Fruit fly (Drosophila melanogaster): Measurements from ENCODE around the gene CG12984.

The CG12984 gene

DNA sequence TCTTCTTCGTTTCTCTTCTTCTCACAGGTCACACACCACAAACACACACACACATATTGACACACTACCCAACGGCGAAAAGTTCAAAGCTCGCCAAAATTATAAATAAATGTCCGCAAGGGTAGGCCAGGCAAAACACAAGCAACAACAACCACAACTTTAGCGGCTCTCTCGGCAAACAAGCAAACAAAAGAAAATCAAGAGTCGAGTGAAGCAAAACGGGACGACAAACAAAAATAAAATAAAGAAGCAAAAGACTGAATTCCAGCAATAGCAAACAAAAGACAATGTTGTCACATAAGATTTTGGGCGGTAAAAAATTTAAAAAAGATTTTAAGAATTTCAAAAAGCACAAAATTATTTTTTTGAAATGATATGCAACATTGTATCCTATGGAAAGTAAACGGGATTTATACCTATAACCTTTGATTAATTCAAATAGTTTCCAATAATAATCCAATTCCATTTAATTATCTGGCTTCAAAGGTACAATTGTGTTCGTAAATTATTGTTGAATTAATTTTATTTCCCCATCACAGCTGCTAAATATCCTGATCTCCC, 16.9 kb downstream of the CG12984 start:
- TF ChIP-seq noc (tag; optimal IDR thresholded peaks at IDR 0.05), result no peak

DNA sequence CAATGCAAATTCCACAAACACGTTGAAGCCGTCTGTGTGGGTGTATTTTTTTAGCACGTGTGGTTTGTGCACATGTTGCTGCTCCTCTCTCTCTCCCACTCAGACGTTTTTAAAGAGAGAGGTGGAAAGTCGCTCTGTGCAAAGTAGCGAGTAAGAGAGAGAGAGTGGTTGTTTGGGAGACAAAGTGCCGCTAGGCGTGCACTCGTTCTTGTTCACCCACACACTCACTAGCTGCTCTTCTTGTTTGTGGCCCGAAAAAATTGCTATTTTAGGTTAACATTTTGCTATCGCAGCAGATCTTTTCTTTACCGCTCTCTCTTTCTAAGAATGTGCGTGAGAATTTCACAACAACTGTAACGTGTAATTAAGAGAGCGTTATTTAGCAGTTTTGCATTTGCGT, 17.4 kb downstream of the CG12984 start:
- no peak for TF ChIP-seq noc (tag; optimal IDR thresholded peaks at IDR 0.05)

DNA sequence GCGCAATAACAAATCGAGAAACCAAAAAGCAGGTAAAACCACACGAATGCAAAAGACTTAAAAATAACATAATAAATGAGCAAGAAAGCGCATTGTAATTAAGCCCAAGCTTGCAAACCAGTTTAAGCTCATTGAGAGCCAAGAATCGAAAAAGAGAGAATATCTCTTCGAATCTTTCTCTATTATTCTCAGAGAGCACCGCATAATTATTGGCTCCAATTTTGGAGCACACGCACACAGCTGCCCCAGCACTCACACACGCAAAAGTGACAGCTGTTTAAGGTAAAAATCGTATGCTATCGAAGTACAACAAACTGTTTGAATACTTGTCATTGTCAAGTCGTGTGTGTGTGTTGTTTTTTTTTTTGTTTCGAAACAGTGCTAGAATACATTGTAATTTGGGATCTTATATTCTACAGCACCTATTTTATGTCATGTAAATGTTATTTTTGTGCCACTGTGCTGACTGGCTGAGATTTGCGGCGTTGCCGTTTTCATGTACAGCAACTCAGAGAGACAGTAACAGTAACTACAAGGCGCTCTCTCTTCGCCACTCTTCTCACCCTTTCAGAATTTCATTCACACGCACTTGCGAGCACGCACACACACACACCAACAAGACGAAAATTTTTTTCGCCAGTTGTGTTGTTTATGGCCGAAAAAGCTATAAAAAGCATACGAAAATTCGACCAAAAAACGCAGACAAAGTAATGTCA, 18.1 kb downstream of the CG12984 start:
- TF ChIP-seq noc (tag; optimal IDR thresholded peaks at IDR 0.05), result no peak

DNA sequence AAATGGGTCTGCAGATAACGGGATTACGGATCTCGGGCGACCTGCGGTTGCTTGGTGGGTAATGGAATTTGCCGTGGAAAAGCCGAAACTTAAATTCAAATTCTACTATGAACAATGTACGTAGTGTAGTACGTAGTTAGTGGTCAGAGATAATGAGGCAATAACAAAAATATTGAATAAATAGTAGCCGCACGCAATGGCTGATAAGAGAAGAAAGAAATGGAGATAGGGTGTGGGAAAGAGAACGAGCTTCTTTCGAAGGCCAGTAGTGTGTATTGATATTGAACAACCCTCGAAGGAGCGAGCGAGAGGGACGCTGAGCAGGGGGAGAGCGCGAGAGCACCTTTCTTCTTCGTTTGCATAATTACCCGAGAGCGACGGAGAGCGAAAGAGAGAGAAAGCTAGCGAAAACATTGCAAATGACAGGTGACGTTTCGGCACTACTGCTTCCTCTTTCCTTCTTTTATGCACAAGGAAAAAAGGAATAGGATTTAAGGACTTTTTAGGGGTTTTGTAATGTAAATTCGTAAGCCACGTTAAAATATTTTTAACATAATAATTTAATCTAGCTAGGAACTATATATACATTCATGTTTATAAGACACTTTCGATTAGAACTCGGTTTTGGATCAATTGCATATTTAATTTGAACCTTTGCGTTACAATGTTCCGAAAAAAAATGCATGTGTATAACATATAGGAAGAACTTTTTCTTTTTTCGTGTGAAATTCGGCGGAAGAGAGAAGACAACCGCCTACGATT, 19.6 kb downstream of the CG12984 start:
- peak; percentile 17 for TF ChIP-seq noc (tag; optimal IDR thresholded peaks at IDR 0.05)

DNA sequence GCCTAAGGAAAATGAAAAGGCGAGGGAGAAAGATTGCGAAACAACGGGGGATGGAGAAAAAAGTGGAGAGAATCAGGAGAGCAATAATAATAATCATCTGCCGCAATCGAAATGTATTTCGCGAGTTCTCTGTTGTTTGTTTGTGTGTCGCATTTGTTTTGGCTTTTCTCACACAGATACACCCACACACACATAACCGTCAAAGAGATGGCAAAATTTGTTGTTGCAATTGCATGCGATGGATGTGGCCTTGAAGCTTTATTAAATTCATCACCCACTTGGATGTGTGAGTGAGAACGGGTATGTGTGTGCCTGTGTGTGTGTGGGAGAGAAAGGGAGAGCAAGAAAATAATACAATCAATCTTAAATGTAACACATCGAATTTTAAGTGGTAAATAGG, 20.2 kb downstream of the CG12984 start:
- no peak for TF ChIP-seq noc (tag; optimal IDR thresholded peaks at IDR 0.05)

DNA sequence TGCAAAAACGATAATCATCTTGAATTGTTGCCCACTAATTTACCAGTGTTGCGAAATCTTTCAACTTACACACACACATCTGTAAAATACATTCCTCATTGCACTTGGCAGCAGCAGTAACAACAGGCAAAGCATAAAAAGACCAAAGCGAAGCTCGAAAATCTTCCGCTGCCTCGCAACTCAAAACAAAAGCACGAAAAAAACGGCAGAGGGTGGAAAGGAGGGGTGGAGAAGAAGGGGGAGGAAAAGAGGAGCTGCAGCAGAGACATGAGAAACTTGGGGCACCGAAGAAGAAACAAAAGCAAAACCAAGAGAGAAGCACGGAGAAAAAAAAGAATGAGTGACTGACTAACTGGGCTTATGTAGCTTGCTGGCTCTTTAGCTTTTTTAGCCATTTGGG, 22.0 kb downstream of the CG12984 start:
- no peak for TF ChIP-seq noc (tag; optimal IDR thresholded peaks at IDR 0.05)

DNA sequence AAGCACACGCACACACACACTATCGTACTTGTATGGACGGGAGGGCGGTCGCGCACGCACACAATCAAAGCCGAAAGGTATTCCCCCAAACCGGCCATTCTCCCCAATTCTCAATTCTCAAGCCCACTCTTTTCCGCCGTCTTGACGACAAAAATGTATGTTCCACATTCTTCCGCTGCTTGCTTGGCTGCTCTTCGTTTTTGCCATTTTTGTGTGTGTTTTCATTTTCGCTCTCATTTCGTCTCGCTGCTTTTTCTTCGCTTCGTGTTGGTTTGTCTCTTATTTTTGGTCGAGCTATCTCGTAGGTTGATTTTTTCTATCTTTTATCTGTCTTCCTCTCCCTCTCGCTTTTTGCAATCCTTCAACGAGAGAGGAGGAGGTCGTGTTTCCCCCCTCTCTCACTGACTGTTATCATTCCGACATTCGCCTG, 23.1 kb downstream of the CG12984 start:
- no peak for TF ChIP-seq noc (tag; optimal IDR thresholded peaks at IDR 0.05)

DNA sequence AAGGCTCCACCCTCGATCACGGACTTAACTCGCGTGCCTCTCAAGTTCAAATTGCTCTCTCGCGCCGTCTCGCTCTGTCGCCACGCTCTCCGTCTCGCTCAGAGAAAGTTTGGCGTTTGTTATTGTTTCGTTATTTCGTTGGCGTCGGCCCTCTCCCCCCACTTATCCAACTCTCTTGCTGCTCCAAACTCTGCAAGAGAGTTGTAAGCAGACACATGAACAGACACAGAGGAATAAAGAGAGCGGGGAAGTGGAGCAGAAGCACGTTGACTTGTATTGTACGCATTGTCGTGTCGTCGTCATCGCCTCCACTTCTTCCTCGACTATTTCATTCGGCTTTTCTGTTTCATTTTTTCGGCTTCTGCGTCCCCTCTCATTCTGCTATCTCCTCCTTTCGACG, 31.9 kb downstream of the CG12984 start:
- TF ChIP-seq noc (tag; optimal IDR thresholded peaks at IDR 0.05), result no peak

DNA sequence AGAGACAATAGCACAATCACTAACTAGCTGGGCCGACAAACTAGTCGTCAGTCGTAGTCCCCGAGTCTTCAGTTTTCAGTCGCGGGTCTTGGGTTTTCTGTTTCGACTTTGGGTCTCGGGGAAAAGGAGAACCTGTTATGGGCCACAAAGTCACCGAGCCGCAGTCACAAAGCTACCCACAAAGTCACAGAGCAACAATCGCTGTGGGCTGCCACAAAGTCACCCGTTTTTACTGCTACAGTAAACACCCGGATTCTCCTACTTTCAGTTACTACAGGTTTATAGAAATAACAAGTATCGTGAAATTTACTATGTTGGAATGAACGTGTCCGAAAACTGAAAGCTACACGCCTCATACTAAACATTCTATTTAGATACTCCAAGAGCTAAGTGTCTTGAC, 32.3 kb downstream of the CG12984 start:
- TF ChIP-seq noc (tag; optimal IDR thresholded peaks at IDR 0.05), result no peak

DNA sequence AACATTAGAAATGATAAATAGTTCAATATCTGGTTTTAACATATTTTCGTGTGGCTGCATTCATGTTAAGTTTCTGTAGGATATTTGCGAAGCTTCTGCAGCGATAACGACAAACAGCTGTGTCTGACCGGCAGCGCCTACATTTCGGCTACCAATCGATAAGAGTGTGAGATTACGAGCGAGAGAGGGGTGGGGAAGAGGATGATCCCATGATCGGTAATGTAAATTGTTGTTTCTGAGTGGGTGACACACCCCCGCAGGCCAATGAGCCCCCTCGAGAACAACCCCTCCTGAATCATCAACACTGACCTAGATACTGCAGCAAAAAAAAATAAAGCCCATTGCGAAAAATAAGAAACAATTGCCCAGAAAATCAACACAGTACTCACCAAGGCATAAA, 33.1 kb downstream of the CG12984 start:
- TF ChIP-seq noc (tag; optimal IDR thresholded peaks at IDR 0.05), result no peak

DNA sequence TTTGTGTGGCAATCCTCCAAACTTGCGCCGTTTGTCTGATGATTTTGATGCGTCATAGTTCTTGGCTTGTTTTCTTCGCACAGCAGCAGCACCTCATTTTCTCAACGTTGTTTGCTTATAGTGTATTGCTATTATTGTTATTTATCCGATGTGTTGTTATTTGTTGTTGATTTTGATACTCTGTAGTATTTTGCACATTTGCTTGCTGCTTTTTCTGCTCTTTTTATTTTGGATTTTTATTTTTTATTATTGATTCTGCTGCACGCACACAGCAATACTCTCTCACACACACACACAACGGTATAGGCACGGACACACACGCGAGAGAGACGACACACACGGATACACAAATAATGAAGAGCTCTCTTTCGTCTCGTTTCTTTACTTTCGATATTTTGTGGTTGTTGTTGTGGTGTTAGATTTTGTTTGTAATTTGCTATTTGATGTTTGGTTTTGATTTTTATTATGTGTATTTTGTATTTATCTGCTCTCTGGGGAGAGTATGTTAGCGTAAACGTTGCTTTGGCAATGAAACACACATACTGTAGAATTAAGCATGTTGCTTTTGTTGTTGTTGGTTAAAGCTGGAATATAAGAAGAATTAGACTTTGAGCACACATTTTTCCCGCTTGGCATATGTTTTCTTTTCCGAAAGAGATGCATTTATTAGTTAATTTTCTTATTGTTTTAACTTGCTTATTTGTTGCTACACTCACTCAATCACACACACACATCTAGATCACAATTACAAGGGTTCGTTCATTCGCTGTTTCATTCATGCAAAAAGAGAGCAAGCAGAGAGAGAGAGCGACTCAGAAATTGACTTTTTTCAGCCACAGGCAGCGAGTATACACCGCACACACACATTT, 33.7 kb downstream of the CG12984 start:
- TF ChIP-seq noc (tag; optimal IDR thresholded peaks at IDR 0.05), result peak; percentile 34

DNA sequence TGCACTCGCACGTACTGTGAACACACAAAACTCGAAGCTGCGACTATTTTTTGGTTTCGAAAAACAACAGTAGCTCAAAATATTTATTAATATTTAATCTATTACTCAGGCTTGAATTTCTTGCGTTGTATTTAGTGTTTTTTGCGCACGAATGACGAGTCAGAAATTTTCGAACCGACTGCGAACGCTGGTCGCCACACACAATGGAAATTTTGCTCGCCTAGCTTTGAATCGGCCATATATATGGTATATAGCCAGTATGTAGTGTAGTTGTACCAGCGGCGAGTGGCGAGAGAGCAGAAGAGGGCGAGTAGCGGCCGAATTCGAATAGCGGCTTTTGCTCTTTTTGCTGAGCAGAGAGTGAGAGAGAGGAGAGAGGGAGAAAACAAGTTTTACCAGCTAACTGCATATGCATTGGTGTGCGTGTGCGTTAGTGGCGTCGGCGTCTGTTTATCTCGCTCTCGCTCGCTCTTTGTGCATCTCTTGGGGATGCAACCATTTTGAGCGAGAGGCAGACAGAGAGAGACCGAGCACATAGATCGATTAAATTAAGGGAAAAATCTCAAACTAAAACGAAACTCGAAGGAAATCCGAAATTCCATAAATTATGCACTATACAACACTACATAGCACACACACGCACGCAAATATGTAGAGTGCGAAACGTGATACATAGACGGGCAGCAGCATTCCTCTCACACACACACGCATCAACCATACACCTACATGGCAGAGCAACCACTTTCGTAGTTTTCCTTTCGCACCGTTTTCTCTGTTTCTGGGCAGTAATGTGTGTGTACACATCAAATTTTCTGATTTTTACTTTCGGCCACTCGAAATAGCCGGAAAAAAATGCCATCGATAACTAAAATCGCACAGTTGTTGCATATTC, 34.8 kb downstream of the CG12984 start:
- TF ChIP-seq noc (tag; optimal IDR thresholded peaks at IDR 0.05), result no peak

DNA sequence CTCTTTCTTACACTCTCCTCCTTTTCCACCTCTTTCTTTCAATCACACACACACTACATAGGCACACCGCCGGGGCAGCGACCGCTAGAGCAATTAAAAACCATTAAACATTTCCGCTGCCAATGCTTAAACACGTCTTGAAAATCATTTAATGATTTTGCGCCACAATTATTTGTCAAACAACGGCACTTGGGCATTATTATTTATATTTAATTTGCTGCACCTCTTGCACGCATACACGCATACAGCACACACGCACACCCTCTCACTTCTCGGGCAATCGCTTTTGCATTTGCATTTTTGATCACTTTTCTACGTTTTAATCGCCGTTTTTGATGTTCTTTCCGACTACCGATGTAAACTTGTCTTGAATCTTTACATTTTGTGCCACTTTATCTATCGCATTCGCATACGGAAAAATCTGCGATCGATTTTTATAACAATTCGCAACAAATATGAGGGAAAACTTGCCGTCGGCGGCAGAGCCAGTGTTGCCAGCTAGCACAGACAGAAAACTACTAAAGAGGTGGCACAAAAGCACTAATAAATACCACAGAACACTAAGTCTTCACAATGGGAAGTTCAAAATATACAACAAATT, 35.5 kb downstream of the CG12984 start, which contains the start of gene skd:
Gene skd (minus strand): TSS at position 518 of the 601 bp plus-strand sequence.
- no peak for TF ChIP-seq noc (tag; optimal IDR thresholded peaks at IDR 0.05)

DNA sequence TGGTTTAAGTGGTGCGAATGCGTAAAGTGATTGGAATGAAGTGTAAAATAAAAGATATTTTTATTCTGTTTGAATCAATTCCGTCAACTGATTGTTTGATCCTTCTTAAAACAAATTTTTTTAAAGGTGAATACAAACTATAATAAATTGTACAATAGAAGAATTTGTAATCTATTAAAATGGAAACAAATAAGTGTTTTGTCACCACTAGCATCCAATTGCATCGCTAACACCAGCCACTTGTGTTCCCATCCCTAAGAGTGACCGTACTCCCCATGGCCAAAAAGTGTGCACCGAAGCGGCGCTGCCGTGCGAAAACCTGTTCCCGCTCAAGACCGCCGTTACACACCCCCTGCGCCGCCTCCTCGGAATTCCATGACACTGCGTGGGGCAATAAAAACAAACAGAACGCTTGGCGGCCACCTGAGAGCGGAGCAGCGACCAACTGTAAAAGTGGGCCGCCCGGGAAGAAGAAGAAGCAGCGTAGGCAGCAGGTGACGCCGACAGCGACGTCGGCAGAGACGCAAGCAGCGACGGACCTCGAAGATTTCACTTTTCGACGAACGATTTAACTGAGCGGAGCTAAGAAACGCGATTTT, 36.3 kb downstream of the CG12984 start, which contains the start of gene Pdss2:
Gene Pdss2 (plus strand): TSS at position 259 of the 599 bp plus-strand sequence.
- peak; percentile 30 for TF ChIP-seq noc (tag; optimal IDR thresholded peaks at IDR 0.05)
